Worm (Caenorhabditis elegans) whole organism, late embryonic: Measurements from ENCODE around the gene F20G2.5.

ENCODE experiments used
- ama-1 ChIP-seq: fragments of 150-350 bp; optimal IDR thresholded peaks from 2 replicates; lab custom pipeline; 2014
- ceh-24 ChIP-seq: sonication (generic microtip); optimal IDR thresholded peaks from 2 replicates; lab custom pipeline; 2016; ENCODE audit warnings: mild to moderate bottlenecking, missing genetic modification characterization, missing compliant biosample characterization
- ceh-30 ChIP-seq: fragments of 150-350 bp; optimal IDR thresholded peaks from 2 replicates; lab custom pipeline; 2014; ENCODE audit warnings: missing biosample characterization, missing genetic modification characterization
- lin-11 ChIP-seq: fragments of 200-800 bp; sonication (Bioruptor generic); optimal IDR thresholded peaks from 2 replicates; lab custom pipeline; 2018; ENCODE audit warnings: mild to moderate bottlenecking, missing genetic modification characterization, missing compliant biosample characterization
- nhr-11 ChIP-seq: fragments of 150-350 bp; optimal IDR thresholded peaks from 2 replicates; lab custom pipeline; 2014; ENCODE audit warnings: missing biosample characterization, missing genetic modification characterization
- pha-2 ChIP-seq: sonication (generic microtip); optimal IDR thresholded peaks from 2 replicates; lab custom pipeline; 2017; ENCODE audit warnings: mild to moderate bottlenecking, missing genetic modification characterization, missing compliant biosample characterization
- rnt-1 ChIP-seq: sonication (generic microtip); optimal IDR thresholded peaks from 2 replicates; lab custom pipeline; 2016; ENCODE audit warnings: missing genetic modification characterization, missing compliant biosample characterization
- tbx-7 ChIP-seq: sonication (generic microtip); optimal IDR thresholded peaks from 2 replicates; lab custom pipeline; 2016; ENCODE audit warnings: missing genotype, missing genetic modification characterization, missing compliant biosample characterization
- unc-42 ChIP-seq: sonication (generic microtip); optimal IDR thresholded peaks from 2 replicates; lab custom pipeline; 2016; ENCODE audit warnings: missing genotype, missing genetic modification characterization, missing compliant biosample characterization

- no peak for TF ChIP-seq ama-1
- peak; percentile 76 for TF ChIP-seq rnt-1
- no peak for TF ChIP-seq ceh-24 (tag; lab: Kevin White, UChicago)
- TF ChIP-seq unc-42 (tag; lab: Kevin White, UChicago), result peak; percentile 40
- no peak for TF ChIP-seq tbx-7 (tag; lab: Kevin White, UChicago)
- TF ChIP-seq nhr-11 (tag; lab: Kevin White, UChicago), result no peak
- no peak for TF ChIP-seq lin-11
- peak; percentile 38 for TF ChIP-seq pha-2 (tag; lab: Kevin White, UChicago)
- peak; percentile 90 for TF ChIP-seq ceh-30 (tag; lab: Kevin White, UChicago)
Observed at ce11 chrV:13789362-13789761, 18.1 kb downstream of the F20G2.5 start.
